Worm (Caenorhabditis elegans) whole organism, L4 larva: Measurements from ENCODE around the gene natb-1.

Source experiments
- fkh-10 ChIP-seq: fragments of 150-350 bp; optimal IDR thresholded peaks from 2 replicates; lab custom pipeline; 2014; ENCODE audit warnings: missing biosample characterization, missing genetic modification reagents, missing genetic modification characterization
- skn-1 ChIP-seq: fragments of 150-350 bp; optimal IDR thresholded peaks from 2 replicates; lab custom pipeline; 2014; ENCODE audit warnings: missing biosample characterization, missing genetic modification characterization

ce11 chrV:7978798-7979197 is 4.4 kb downstream of the natb-1 start:
- no peak for TF ChIP-seq skn-1 (tag; lab: Kevin White, UChicago)
- no peak for TF ChIP-seq fkh-10 (GFP tag; lab: Kevin White, UChicago)
